Worm (Caenorhabditis elegans): ENCODE data around the gene mut-15.

The mut-15 gene

ce11 chrV:14990843-14991242 is 11.5 kb upstream of the mut-15 start, which contains the start of the genes cdt-2 and T01C3.2:
Gene cdt-2, minus strand, starts transcription at chrV:14991126.
Gene T01C3.2, plus strand, starts transcription at chrV:14991168.
- TF ChIP-seq unc-55 (GFP tag; optimal IDR thresholded peaks at IDR 0.05) = peak; percentile 69
- TF ChIP-seq unc-62 (GFP tag; optimal IDR thresholded peaks at IDR 0.05) = no peak
- TF ChIP-seq unc-39 (tag; optimal IDR thresholded peaks at IDR 0.05) = no peak
- TF ChIP-seq ztf-1 (GFP tag; conservative IDR thresholded peaks at IDR 0.05) = no peak
- TF ChIP-seq lsy-2 (tag; optimal IDR thresholded peaks at IDR 0.05) = peak in 1 of 2 experiments; percentile 67
- no peak for TF ChIP-seq elt-1 (tag; optimal IDR thresholded peaks at IDR 0.05)
- peak; percentile 82 for TF ChIP-seq gmeb-1 (tag; optimal IDR thresholded peaks at IDR 0.05)
- TF ChIP-seq nhr-21 (tag; optimal IDR thresholded peaks at IDR 0.05) = no peak
- peak; percentile 6 for TF ChIP-seq nhr-25 (tag; optimal IDR thresholded peaks at IDR 0.05)
- no peak for TF ChIP-seq sem-4 (tag; optimal IDR thresholded peaks at IDR 0.05)
- no peak for TF ChIP-seq elt-3 (tag; optimal IDR thresholded peaks at IDR 0.05)
- peak; percentile 13 for TF ChIP-seq crh-2 (tag; optimal IDR thresholded peaks at IDR 0.05)
- TF ChIP-seq ztf-11 (tag; optimal IDR thresholded peaks at IDR 0.05) = no peak
- TF ChIP-seq nhr-10 (tag; optimal IDR thresholded peaks at IDR 0.05) = no peak
- TF ChIP-seq fos-1 (tag; optimal IDR thresholded peaks at IDR 0.05) = no peak
- no peak for TF ChIP-seq nhr-11 (tag; optimal IDR thresholded peaks at IDR 0.05)
- peak; percentile 12 for TF ChIP-seq nhr-129 (tag; optimal IDR thresholded peaks at IDR 0.05)
- no peak for TF ChIP-seq mdl-1 (tag; optimal IDR thresholded peaks at IDR 0.05)
- TF ChIP-seq ama-1 (optimal IDR thresholded peaks at IDR 0.05) = no peak
- TF ChIP-seq zag-1 (tag; optimal IDR thresholded peaks at IDR 0.05) = no peak
- TF ChIP-seq F13H6.1 (tag; optimal IDR thresholded peaks at IDR 0.05) = no peak
- no peak for TF ChIP-seq Y55F3AM.14 (GFP tag; optimal IDR thresholded peaks at IDR 0.05)
- no peak for TF ChIP-seq snpc-4 (tag; optimal IDR thresholded peaks at IDR 0.05)
- no peak for TF ChIP-seq mab-5 (tag; optimal IDR thresholded peaks at IDR 0.05)
- no peak for TF ChIP-seq lin-39 (tag; optimal IDR thresholded peaks at IDR 0.05)
- no peak for TF ChIP-seq lin-11 (tag; optimal IDR thresholded peaks at IDR 0.05)
- no peak for TF ChIP-seq blmp-1 (tag; optimal IDR thresholded peaks at IDR 0.05; ENCODE audit: insufficient read depth)
- TF ChIP-seq nhr-6 (tag; optimal IDR thresholded peaks at IDR 0.05) = no peak
- peak; percentile 84 for TF ChIP-seq R02D3.7 (tag; optimal IDR thresholded peaks at IDR 0.05)
- TF ChIP-seq alr-1 (tag; optimal IDR thresholded peaks at IDR 0.05) = no peak
- TF ChIP-seq skn-1 (tag; optimal IDR thresholded peaks at IDR 0.05) = no peak
- peak; percentile 21 for TF ChIP-seq sma-9 (GFP tag; optimal IDR thresholded peaks at IDR 0.05)
- no peak for TF ChIP-seq sma-9 (tag; optimal IDR thresholded peaks at IDR 0.05)

ce11 chrV:14991489-14991888 is 10.9 kb upstream of the mut-15 start:
- TF ChIP-seq ztf-11 (tag; optimal IDR thresholded peaks at IDR 0.05) = no peak
- TF ChIP-seq nhr-237 (tag; optimal IDR thresholded peaks at IDR 0.05) = no peak
- TF ChIP-seq alr-1 (tag; optimal IDR thresholded peaks at IDR 0.05) = no peak
- TF ChIP-seq crh-2 (tag; optimal IDR thresholded peaks at IDR 0.05) = no peak
- no peak for TF ChIP-seq unc-55 (GFP tag; optimal IDR thresholded peaks at IDR 0.05)
- TF ChIP-seq nhr-10 (tag; optimal IDR thresholded peaks at IDR 0.05) = no peak

- TF ChIP-seq lin-13 (GFP tag; optimal IDR thresholded peaks at IDR 0.05) (no peak), F13H6.1 (tag; optimal IDR thresholded peaks at IDR 0.05) (no peak), nhr-6 (tag; optimal IDR thresholded peaks at IDR 0.05) (no peak), skn-1 (tag; optimal IDR thresholded peaks at IDR 0.05) (no peak), ztf-1 (GFP tag; conservative IDR thresholded peaks at IDR 0.05) (no peak), nhr-77 (tag; optimal IDR thresholded peaks at IDR 0.05) (no peak), nhr-129 (tag; optimal IDR thresholded peaks at IDR 0.05) (no peak), mbf-1 (tag; optimal IDR thresholded peaks at IDR 0.05) (no peak)
Measured at ce11 chrV:14992627-14993117, 9.7 kb upstream of the mut-15 start, which contains the start of gene T01C3.3. Gene T01C3.3, minus strand, starts transcription at chrV:14992677.

- TF ChIP-seq sma-3 (GFP tag; optimal IDR thresholded peaks at IDR 0.05) (no peak), R02D3.7 (tag; optimal IDR thresholded peaks at IDR 0.05) (no peak), ztf-1 (GFP tag; conservative IDR thresholded peaks at IDR 0.05) (no peak), fos-1 (tag; optimal IDR thresholded peaks at IDR 0.05) (peak; percentile 40), ZK546.5 (tag; optimal IDR thresholded peaks at IDR 0.05) (no peak), lsy-2 (tag; optimal IDR thresholded peaks at IDR 0.05) (no peak), nhr-12 (tag; optimal IDR thresholded peaks at IDR 0.05) (no peak), unc-55 (GFP tag; optimal IDR thresholded peaks at IDR 0.05) (no peak), sma-9 (GFP tag; optimal IDR thresholded peaks at IDR 0.05) (peak; percentile 60), sma-9 (tag; optimal IDR thresholded peaks at IDR 0.05) (no peak), nhr-21 (tag; optimal IDR thresholded peaks at IDR 0.05) (no peak)
Measured at ce11 chrV:14993620-14994019, 8.7 kb upstream of the mut-15 start, which contains the start of gene fil-1. Gene fil-1, plus strand, starts transcription at chrV:14993838.

Data from whole organism, L2 larva.